Fruit fly (Drosophila melanogaster) whole organism, embryonic: ENCODE results near the gene JMJD5.

ENCODE experiments used
- Ada2b ChIP-seq: fragments of 200-800 bp; sonication (Bioruptor generic); IDR thresholded peaks from 2 replicates; pipeline ENCODE4 v1.3.6; 2022; ENCODE audit warnings: missing biosample characterization, missing genetic modification characterization
- BEAF-32 ChIP-seq: fragments of 200-800 bp; sonication (Bioruptor generic); optimal IDR thresholded peaks from 3 replicates; lab custom pipeline; 2017; ENCODE audit warnings: missing biosample characterization, missing genetic modification characterization, mild to moderate bottlenecking, moderate library complexity, missing genetic modification reagents
- CG1024 ChIP-seq: fragments of 200-800 bp; sonication (Bioruptor generic); IDR thresholded peaks from 2 replicates; pipeline ENCODE4 v1.3.6; 2022; ENCODE audit warnings: missing biosample characterization, missing genetic modification characterization
- CG10654 ChIP-seq: fragments of 200-800 bp; sonication (Bioruptor generic); optimal IDR thresholded peaks from 2 replicates; lab custom pipeline; 2016; ENCODE audit warnings: missing biosample characterization, missing genetic modification characterization
- CG11560 ChIP-seq: fragments of 200-800 bp; sonication (Bioruptor generic); IDR thresholded peaks from 3 replicates; pipeline ENCODE4 v1.3.6; 2022; ENCODE audit warnings: missing biosample characterization, missing genetic modification characterization
- CG12769 ChIP-seq: fragments of 200-800 bp; sonication (Bioruptor generic); optimal IDR thresholded peaks from 2 replicates; lab custom pipeline; 2019; ENCODE audit warnings: missing biosample characterization, mild to moderate bottlenecking, missing genetic modification characterization, moderate library complexity
- CG13775 ChIP-seq: fragments of 200-800 bp; sonication (Bioruptor generic); optimal IDR thresholded peaks from 3 replicates; lab custom pipeline; 2017; ENCODE audit warnings: missing biosample characterization, mild to moderate bottlenecking, missing genetic modification characterization
- CG13894 ChIP-seq: fragments of 200-800 bp; sonication (Bioruptor generic); optimal IDR thresholded peaks from 3 replicates; lab custom pipeline; 2018; ENCODE audit warnings: missing biosample characterization, mild to moderate bottlenecking, missing genetic modification characterization, moderate library complexity
- CG15479 ChIP-seq: fragments of 200-800 bp; sonication (Bioruptor generic); optimal IDR thresholded peaks from 3 replicates; lab custom pipeline; 2019; ENCODE audit warnings: missing biosample characterization, mild to moderate bottlenecking, missing genetic modification characterization, moderate library complexity
- CG1603 ChIP-seq: fragments of 200-800 bp; sonication (Bioruptor generic); optimal IDR thresholded peaks from 2 replicates; lab custom pipeline; 2019; ENCODE audit warnings: missing biosample characterization, mild to moderate bottlenecking, missing genetic modification characterization, moderate library complexity
- CG16863 ChIP-seq: fragments of 200-800 bp; sonication (Bioruptor generic); optimal IDR thresholded peaks from 3 replicates; lab custom pipeline; 2016; ENCODE audit warnings: missing biosample characterization, missing genetic modification characterization
- CG18011 ChIP-seq: fragments of 200-800 bp; sonication (Bioruptor generic); optimal IDR thresholded peaks from 2 replicates; lab custom pipeline; 2017; ENCODE audit warnings: missing biosample characterization, missing genetic modification characterization, mild to moderate bottlenecking, moderate library complexity, missing genotype
- CG3065 ChIP-seq: fragments of 200-800 bp; sonication (Bioruptor generic); optimal IDR thresholded peaks from 2 replicates; lab custom pipeline; 2016; ENCODE audit warnings: missing biosample characterization, missing genetic modification characterization
- CG43689 ChIP-seq: fragments of 200-800 bp; sonication (Bioruptor generic); IDR thresholded peaks from 2 replicates; pipeline ENCODE4 v1.3.6; 2022; ENCODE audit warnings: missing biosample characterization, missing genetic modification characterization
- CG4820 ChIP-seq: fragments of 200-800 bp; sonication (Bioruptor generic); optimal IDR thresholded peaks from 3 replicates; lab custom pipeline; 2016; ENCODE audit warnings: missing biosample characterization, missing genetic modification characterization
- CG5245 ChIP-seq: fragments of 200-800 bp; sonication (Bioruptor generic); optimal IDR thresholded peaks from 3 replicates; lab custom pipeline; 2016; ENCODE audit warnings: missing biosample characterization, missing genetic modification characterization
- CG6689 ChIP-seq: fragments of 200-800 bp; sonication (Bioruptor generic); IDR thresholded peaks from 2 replicates; pipeline ENCODE4 v1.3.6; 2022; ENCODE audit warnings: missing biosample characterization, missing genetic modification characterization
- CG6854 ChIP-seq: fragments of 200-800 bp; sonication (Bioruptor generic); optimal IDR thresholded peaks from 3 replicates; lab custom pipeline; 2017; ENCODE audit warnings: missing biosample characterization, mild to moderate bottlenecking, missing genetic modification characterization
- CG9797 ChIP-seq: fragments of 200-800 bp; sonication (Bioruptor generic); optimal IDR thresholded peaks from 3 replicates; lab custom pipeline; 2018; ENCODE audit warnings: missing biosample characterization, mild to moderate bottlenecking, missing genetic modification characterization
- CoRest ChIP-seq: fragments of 200-800 bp; sonication (Bioruptor generic); optimal IDR thresholded peaks from 3 replicates; lab custom pipeline; 2018; ENCODE audit warnings: missing biosample characterization, mild to moderate bottlenecking, missing genetic modification characterization, moderate library complexity
- ERR ChIP-seq: fragments of 200-800 bp; sonication (Bioruptor generic); optimal IDR thresholded peaks from 2 replicates; lab custom pipeline; 2016; ENCODE audit warnings: missing biosample characterization, missing genetic modification characterization
- Hey ChIP-seq: fragments of 200-800 bp; sonication (Bioruptor generic); optimal IDR thresholded peaks from 3 replicates; lab custom pipeline; 2018; ENCODE audit warnings: missing biosample characterization, mild to moderate bottlenecking, missing genetic modification characterization
- HmgD ChIP-seq: fragments of 200-800 bp; sonication (Bioruptor generic); optimal IDR thresholded peaks from 3 replicates; lab custom pipeline; 2016; ENCODE audit warnings: missing biosample characterization, missing genetic modification characterization
- Lpt ChIP-seq: fragments of >200 bp; optimal IDR thresholded peaks from 2 replicates; lab custom pipeline; 2018; ENCODE audit warnings: missing biosample characterization, missing genetic modification characterization
- Rfx ChIP-seq: fragments of 200-800 bp; sonication (Bioruptor generic); IDR thresholded peaks from 2 replicates; pipeline ENCODE4 v1.3.6; 2022; ENCODE audit warnings: missing biosample characterization, missing genetic modification characterization
- Sox102F ChIP-seq: fragments of 200-800 bp; sonication (Bioruptor generic); optimal IDR thresholded peaks from 2 replicates; lab custom pipeline; 2018; ENCODE audit warnings: missing biosample characterization, mild to moderate bottlenecking, missing genetic modification characterization, moderate library complexity
- abd-A ChIP-seq: fragments of 200-800 bp; sonication (Bioruptor generic); optimal IDR thresholded peaks from 3 replicates; lab custom pipeline; 2019; ENCODE audit warnings: missing biosample characterization, mild to moderate bottlenecking, missing genetic modification characterization, moderate library complexity
- ac ChIP-seq: fragments of 200-800 bp; sonication (Bioruptor generic); optimal IDR thresholded peaks from 3 replicates; lab custom pipeline; 2017; ENCODE audit warnings: missing biosample characterization, mild to moderate bottlenecking, missing genetic modification characterization
- ap ChIP-seq: fragments of 200-800 bp; sonication (Bioruptor generic); IDR thresholded peaks from 2 replicates; pipeline ENCODE4 v1.3.6; 2022; ENCODE audit warnings: missing biosample characterization, missing genetic modification characterization
- bsh ChIP-seq, 2 experiments: fragments of 200-800 bp; sonication (Bioruptor generic); optimal IDR thresholded peaks; 2 replicates each; lab custom pipeline; 2017 to 2018; ENCODE audit warnings: mild to moderate bottlenecking in 2 of 2, missing biosample characterization in 2 of 2, missing genetic modification characterization in 2 of 2, moderate library complexity in 1 of 2
- eyg ChIP-seq: fragments of 200-800 bp; sonication (Bioruptor generic); optimal IDR thresholded peaks from 3 replicates; lab custom pipeline; 2016; ENCODE audit warnings: missing biosample characterization, missing genetic modification characterization
- fu2 ChIP-seq: fragments of 200-800 bp; sonication (Bioruptor generic); optimal IDR thresholded peaks from 2 replicates; lab custom pipeline; 2016; ENCODE audit warnings: missing biosample characterization, missing genetic modification characterization
- gem ChIP-seq: fragments of 200-800 bp; sonication (Bioruptor generic); optimal IDR thresholded peaks from 2 replicates; lab custom pipeline; 2019; ENCODE audit warnings: missing biosample characterization, mild to moderate bottlenecking, missing genetic modification characterization, moderate library complexity
- hb ChIP-seq: fragments of 200-800 bp; sonication (Bioruptor generic); IDR thresholded peaks from 3 replicates; pipeline ENCODE4 v1.3.6; 2022; ENCODE audit warnings: missing biosample characterization, missing genetic modification characterization; ENCODE audit not compliant: partially characterized antibody
- kah ChIP-seq: fragments of 200-800 bp; sonication (Bioruptor generic); optimal IDR thresholded peaks from 2 replicates; lab custom pipeline; 2018; ENCODE audit warnings: missing biosample characterization, mild to moderate bottlenecking, missing genetic modification characterization
- ken ChIP-seq: fragments of 200-800 bp; sonication (Bioruptor generic); IDR thresholded peaks from 3 replicates; pipeline ENCODE4 v1.3.6; 2022; ENCODE audit warnings: missing biosample characterization, missing genetic modification characterization
- nerfin-2 ChIP-seq: fragments of 200-800 bp; sonication (Bioruptor generic); IDR thresholded peaks from 2 replicates; pipeline ENCODE4 v1.3.6; 2022; ENCODE audit warnings: missing biosample characterization, missing genetic modification characterization; ENCODE audit not compliant: partially characterized antibody
- otp ChIP-seq: fragments of 200-800 bp; sonication (Bioruptor generic); IDR thresholded peaks from 3 replicates; pipeline ENCODE4, ENCODE4 v1.3.6; 2022; ENCODE audit warnings: missing biosample characterization, missing genetic modification characterization
- phol ChIP-seq: fragments of 200-800 bp; sonication (Bioruptor generic); optimal IDR thresholded peaks from 3 replicates; lab custom pipeline; 2018; ENCODE audit warnings: missing biosample characterization, mild to moderate bottlenecking, missing genetic modification characterization, moderate library complexity
- prd ChIP-seq, 3 experiments: fragments of >200 bp in 2 of 3; fragments of 200-800 bp in 1 of 3; sonication (Bioruptor generic) in 1 of 3; optimal IDR thresholded peaks in 2 of 3; IDR thresholded peaks in 1 of 3; 2 replicates in 2 of 3; 3 replicates in 1 of 3; pipeline versions ENCODE4 v1.3.6 to Lab custom; 2017 to 2022; ENCODE audit warnings: missing biosample characterization in 1 of 3, missing genetic modification characterization in 1 of 3
- ranshi ChIP-seq: fragments of 200-800 bp; sonication (Bioruptor generic); IDR thresholded peaks from 2 replicates; pipeline ENCODE4 v1.3.6; 2022; ENCODE audit warnings: missing biosample characterization, missing genetic modification characterization
- sisA ChIP-seq: fragments of 200-800 bp; sonication (Bioruptor generic); IDR thresholded peaks from 2 replicates; pipeline ENCODE4 v1.3.6; 2022; ENCODE audit warnings: missing biosample characterization, missing genetic modification characterization
- slbo ChIP-seq: fragments of 200-800 bp; sonication (Bioruptor generic); IDR thresholded peaks from 2 replicates; pipeline ENCODE4 v1.3.6; 2022; ENCODE audit warnings: missing biosample characterization, missing genetic modification characterization
- sqz ChIP-seq: fragments of 200-800 bp; sonication (Bioruptor generic); optimal IDR thresholded peaks from 3 replicates; lab custom pipeline; 2018; ENCODE audit warnings: missing biosample characterization, mild to moderate bottlenecking, missing genetic modification characterization
- ssp ChIP-seq: fragments of 200-800 bp; sonication (Bioruptor generic); IDR thresholded peaks from 2 replicates; pipeline ENCODE4 v1.3.6; 2022; ENCODE audit warnings: missing biosample characterization, missing genetic modification characterization
- stwl ChIP-seq: fragments of 200-800 bp; sonication (Bioruptor generic); optimal IDR thresholded peaks from 3 replicates; lab custom pipeline; 2018; ENCODE audit warnings: missing biosample characterization, mild to moderate bottlenecking, missing genetic modification characterization, moderate library complexity
- ttk ChIP-seq: fragments of 200-800 bp; sonication (Bioruptor generic); IDR thresholded peaks from 2 replicates; pipeline ENCODE4 v2.1.2; 2022; ENCODE audit warnings: missing biosample characterization, missing genetic modification characterization
- tup ChIP-seq: fragments of 200-800 bp; sonication (Bioruptor generic); optimal IDR thresholded peaks from 2 replicates; lab custom pipeline; 2016; ENCODE audit warnings: missing biosample characterization, mild to moderate bottlenecking, missing genetic modification characterization, moderate library complexity
- unpg ChIP-seq: fragments of 200-800 bp; sonication (Bioruptor generic); optimal IDR thresholded peaks from 3 replicates; lab custom pipeline; 2018; ENCODE audit warnings: missing biosample characterization, mild to moderate bottlenecking, missing genetic modification characterization, moderate library complexity
- vfl ChIP-seq: fragments of 200-800 bp; sonication (Bioruptor generic); optimal IDR thresholded peaks from 2 replicates; lab custom pipeline; 2016; ENCODE audit warnings: missing biosample characterization, missing genetic modification characterization

JMJD5 gene

dm6 chr3L:793733-794320 lies 47.3 kb downstream of the JMJD5 start (continued):
- no peak for TF ChIP-seq Hey (tag; lab: Kevin White, UChicago)
- TF ChIP-seq Sox102F (GFP tag; lab: Kevin White, UChicago), result peak; percentile 16
- no peak for TF ChIP-seq bsh (GFP tag; optimal IDR thresholded peaks at IDR 0.05; lab: Kevin White, UChicago)
- no peak for TF ChIP-seq slbo (GFP tag; lab: Robert Waterston, UW)
- TF ChIP-seq CG6689, result 0 out of 2 replicates have a peak, but pooled peaks have one; percentile 15
- no peak for TF ChIP-seq CG43689
- no peak for TF ChIP-seq tup (GFP tag; lab: Kevin White, UChicago)
- no peak for TF ChIP-seq BEAF-32 (GFP tag; lab: Kevin White, UChicago)
- TF ChIP-seq ssp (GFP tag; lab: Robert Waterston, UW), result no peak
- TF ChIP-seq CG13894 (tag; lab: Kevin White, UChicago), result no peak
- TF ChIP-seq ranshi (GFP tag; lab: Robert Waterston, UW), result no peak
- no peak for TF ChIP-seq ac (GFP tag; lab: Kevin White, UChicago)
- TF ChIP-seq sisA (GFP tag; lab: Robert Waterston, UW), result no peak
- TF ChIP-seq vfl, result no peak
- TF ChIP-seq CG13775 (GFP tag; lab: Kevin White, UChicago), result no peak
- no peak for TF ChIP-seq CG5245 (GFP tag; lab: Kevin White, UChicago)
- no peak for TF ChIP-seq ERR (GFP tag; lab: Kevin White, UChicago)
- no peak for TF ChIP-seq CG3065 (GFP tag; lab: Kevin White, UChicago)
- peak; percentile 13 for TF ChIP-seq CG12769 (tag; lab: Kevin White, UChicago)
- TF ChIP-seq HmgD (GFP tag; lab: Kevin White, UChicago), result no peak
- TF ChIP-seq abd-A (tag; lab: Kevin White, UChicago), result no peak
- no peak for TF ChIP-seq CG1024
- TF ChIP-seq CG4820 (GFP tag; lab: Kevin White, UChicago), result no peak
- no peak for TF ChIP-seq CG18011
- peak; percentile 12 for TF ChIP-seq CG1603 (tag; lab: Kevin White, UChicago)
- no peak for TF ChIP-seq sqz (GFP tag; lab: Kevin White, UChicago)
- no peak for TF ChIP-seq ttk (GFP tag; lab: Robert Waterston, UW)
- TF ChIP-seq CG9797 (GFP tag; lab: Kevin White, UChicago), result no peak
- no peak for TF ChIP-seq prd (optimal IDR thresholded peaks at IDR 0.05; lab: Kevin White, UChicago)
- TF ChIP-seq prd (GFP tag; IDR thresholded peaks at IDR 0.05; lab: Robert Waterston, UW), result peak; percentile 8; the same call in 1 of the 3 replicates
- TF ChIP-seq eyg (GFP tag; lab: Kevin White, UChicago), result no peak
- TF ChIP-seq kah (GFP tag; lab: Kevin White, UChicago), result no peak
- TF ChIP-seq Rfx (GFP tag; lab: Robert Waterston, UW), result no peak
- TF ChIP-seq phol (tag; lab: Kevin White, UChicago), result peak; percentile 20
- TF ChIP-seq ap (GFP tag; lab: Robert Waterston, UW), result no peak
- no peak for TF ChIP-seq CG11560 (tag; lab: Robert Waterston, UW)
- no peak for TF ChIP-seq CG10654 (GFP tag; lab: Kevin White, UChicago)
- no peak for TF ChIP-seq stwl (tag; lab: Kevin White, UChicago)
- 0 out of 2 replicates have a peak, but pooled peaks have one; percentile 14 for TF ChIP-seq nerfin-2
- no peak for TF ChIP-seq CG16863 (GFP tag; lab: Kevin White, UChicago)
- TF ChIP-seq otp (GFP tag; lab: Robert Waterston, UW), result 0 out of 3 replicates have a peak, but pooled peaks have one; percentile 28
- peak; percentile 39 for TF ChIP-seq gem (tag; lab: Kevin White, UChicago)
- TF ChIP-seq CoRest (tag; lab: Kevin White, UChicago), result no peak
- TF ChIP-seq Lpt (GFP tag; lab: Kevin White, UChicago), result no peak
- TF ChIP-seq fu2 (GFP tag; lab: Kevin White, UChicago), result no peak
- TF ChIP-seq Ada2b, result no peak; the same call in 1 of the 2 replicates
- TF ChIP-seq hb (GFP tag; lab: Robert Waterston, UW), result no peak
- TF ChIP-seq ken (GFP tag; lab: Robert Waterston, UW), result 0 out of 3 replicates have a peak, but pooled peaks have one; percentile 38
- no peak for TF ChIP-seq CG6854
- no peak for TF ChIP-seq unpg (GFP tag; lab: Kevin White, UChicago)
- peak; percentile 51 for TF ChIP-seq CG15479 (GFP tag; lab: Kevin White, UChicago)
